Fruit fly (Drosophila melanogaster): ENCODE data around the gene CG6168.

DNA sequence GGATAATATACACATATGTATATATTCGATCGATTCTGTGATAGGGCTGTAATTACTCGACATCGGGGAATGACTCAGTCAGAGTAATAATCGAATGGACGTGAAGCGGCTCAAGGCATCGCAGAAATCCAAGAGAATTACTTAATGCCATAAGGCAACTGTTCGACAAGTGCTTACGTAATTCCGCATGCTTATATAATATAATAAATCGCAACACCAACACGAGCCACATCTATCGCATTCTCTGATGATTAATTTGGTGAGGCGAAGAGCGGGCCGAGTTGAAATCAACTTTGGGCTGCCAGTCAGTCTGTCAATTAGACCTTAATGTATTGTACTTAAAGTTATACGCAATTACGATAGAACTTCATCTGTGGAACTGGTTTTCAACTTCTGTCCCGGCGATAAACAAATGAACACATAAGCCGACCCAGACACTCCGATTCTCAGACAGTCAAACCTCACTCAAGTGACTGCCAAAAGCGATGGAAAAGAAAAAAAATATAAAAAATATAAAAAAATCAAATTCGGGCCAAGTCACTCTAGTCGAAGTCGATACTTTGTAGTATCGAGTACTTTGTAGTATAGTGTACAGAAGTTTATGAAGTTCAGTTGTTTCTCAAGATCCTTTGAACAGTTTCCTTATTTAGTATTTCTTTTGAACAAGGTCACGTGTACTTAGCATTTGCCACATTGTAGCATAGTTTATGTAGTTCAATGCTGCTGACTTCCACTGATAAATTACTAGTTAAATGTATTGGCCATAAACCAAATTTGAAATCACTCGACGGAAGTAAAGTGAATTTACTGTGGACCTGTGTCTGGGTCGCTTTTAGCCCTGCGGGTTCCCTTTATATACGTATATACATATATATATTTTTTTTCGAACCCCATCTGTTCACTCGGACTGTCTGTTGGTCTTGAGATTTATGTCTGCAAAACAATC, 902 bp upstream of the CG6168 start:
- no peak for TF ChIP-seq usp (GFP tag; optimal IDR thresholded peaks at IDR 0.05)
- TF ChIP-seq CG8478 (optimal IDR thresholded peaks at IDR 0.05): no peak
- no peak for TF ChIP-seq psq (optimal IDR thresholded peaks at IDR 0.05)
- no peak for TF ChIP-seq EcR (GFP tag; optimal IDR thresholded peaks at IDR 0.05)

All from whole organism.